Worm (Caenorhabditis elegans) whole organism, L1 larva: ENCODE measurements around the gene K05F1.13.

Source experiments
- C16A3.4 ChIP-seq: fragments of 150-350 bp; optimal IDR thresholded peaks from 2 replicates; lab custom pipeline; 2014; ENCODE audit warnings: missing biosample characterization, missing genetic modification characterization
- F16B12.6 ChIP-seq: fragments of 150-350 bp; optimal IDR thresholded peaks from 2 replicates; lab custom pipeline; 2014; ENCODE audit warnings: missing biosample characterization, missing genetic modification characterization
- Y116A8C.19 ChIP-seq: sonication (generic microtip); optimal IDR thresholded peaks from 2 replicates; lab custom pipeline; 2016; ENCODE audit warnings: missing compliant biosample characterization, missing genetic modification characterization, borderline replicate concordance
- aha-1 ChIP-seq: fragments of 150-350 bp; optimal IDR thresholded peaks from 2 replicates; lab custom pipeline; 2014; ENCODE audit warnings: missing biosample characterization, missing genetic modification characterization
- aly-2 ChIP-seq: fragments of 150-350 bp; optimal IDR thresholded peaks from 2 replicates; lab custom pipeline; 2014; ENCODE audit warnings: missing biosample characterization, missing genetic modification characterization
- ama-1 ChIP-seq: fragments of 150-350 bp; optimal IDR thresholded peaks from 2 replicates; lab custom pipeline; 2014
- blmp-1 ChIP-seq: fragments of 150-350 bp; optimal IDR thresholded peaks from 2 replicates; lab custom pipeline; 2014; ENCODE audit warnings: missing biosample characterization, missing genetic modification characterization
- ceh-88 ChIP-seq: fragments of 200-800 bp; sonication (Bioruptor generic); IDR thresholded peaks from 2 replicates; pipeline ENCODE4 v1.3.6; 2022; ENCODE audit warnings: missing genetic modification characterization, missing compliant biosample characterization
- ceh-90 ChIP-seq: sonication (generic microtip); optimal IDR thresholded peaks from 2 replicates; lab custom pipeline; 2016; ENCODE audit warnings: missing genetic modification characterization, missing compliant biosample characterization
- ces-1 ChIP-seq: fragments of 150-350 bp; optimal IDR thresholded peaks from 2 replicates; lab custom pipeline; 2014; ENCODE audit warnings: missing biosample characterization, missing genetic modification reagents, missing genetic modification characterization
- dpl-1 ChIP-seq, 3 experiments: fragments of 150-350 bp in 2 of 3; sonication (generic microtip) in 1 of 3; optimal IDR thresholded peaks; 2 replicates each; lab custom pipeline; 2014 to 2017; ENCODE audit warnings: missing biosample characterization in 3 of 3, missing genetic modification characterization in 3 of 3, missing genetic modification reagents in 3 of 3
- dsc-1 ChIP-seq: sonication (generic microtip); optimal IDR thresholded peaks from 2 replicates; lab custom pipeline; 2016; ENCODE audit warnings: mild to moderate bottlenecking, missing genetic modification characterization, missing compliant biosample characterization
- efl-1 ChIP-seq, 4 experiments: fragments of 150-350 bp; optimal IDR thresholded peaks in 3 of 4; peaks in 1 of 4; 1 replicate in 1 of 4; 2 replicates in 3 of 4; lab custom pipeline; 2014; ENCODE audit warnings: missing biosample characterization in 2 of 4, missing genetic modification characterization in 2 of 4, missing genetic modification reagents in 2 of 4
- efl-3 ChIP-seq: fragments of 200-800 bp; sonication (Bioruptor generic); optimal IDR thresholded peaks from 2 replicates; lab custom pipeline; 2018; ENCODE audit warnings: mild to moderate bottlenecking, missing genetic modification characterization, missing compliant biosample characterization
- egl-13 ChIP-seq: sonication (generic microtip); optimal IDR thresholded peaks from 2 replicates; lab custom pipeline; 2016; ENCODE audit warnings: missing genotype, missing genetic modification reagents, missing genetic modification characterization, missing compliant biosample characterization
- elt-3 ChIP-seq, 6 experiments: fragments of 150-350 bp in 1 of 6; sonication (generic microtip); optimal IDR thresholded peaks; 2 replicates each; lab custom pipeline; 2017 to 2018; ENCODE audit warnings: missing biosample characterization in 6 of 6, missing genetic modification characterization in 6 of 6, inconsistent platforms in 1 of 6
- ets-5 ChIP-seq: fragments of 200-800 bp; sonication (Bioruptor generic); IDR thresholded peaks from 2 replicates; pipeline ENCODE4 v1.3.6; 2022; ENCODE audit warnings: missing genetic modification characterization, missing compliant biosample characterization
- fos-1 ChIP-seq: fragments of 150-350 bp; optimal IDR thresholded peaks from 2 replicates; lab custom pipeline; 2014; ENCODE audit warnings: missing biosample characterization, missing genetic modification characterization
- hlh-17 ChIP-seq: fragments of 200-800 bp; sonication (Bioruptor generic); optimal IDR thresholded peaks from 2 replicates; lab custom pipeline; 2018; ENCODE audit warnings: missing genetic modification characterization, mild to moderate bottlenecking, missing compliant biosample characterization, moderate library complexity, borderline replicate concordance
- hlh-4 ChIP-seq: sonication (generic microtip); optimal IDR thresholded peaks from 2 replicates; lab custom pipeline; 2016; ENCODE audit warnings: mild to moderate bottlenecking, missing genetic modification characterization, missing compliant biosample characterization
- hpl-2 ChIP-seq: fragments of 150-350 bp; optimal IDR thresholded peaks from 2 replicates; lab custom pipeline; 2014; ENCODE audit warnings: missing biosample characterization, missing genetic modification reagents, missing genetic modification characterization
- irx-1 ChIP-seq: sonication (generic microtip); optimal IDR thresholded peaks from 2 replicates; lab custom pipeline; 2016; ENCODE audit warnings: missing genetic modification characterization, missing compliant biosample characterization
- isw-1 ChIP-seq: fragments of 200-800 bp; sonication (Bioruptor generic); IDR thresholded peaks from 2 replicates; pipeline ENCODE4 v1.3.6; 2022; ENCODE audit warnings: missing genetic modification characterization, missing compliant biosample characterization
- lin-14 ChIP-seq: fragments of 200-800 bp; sonication (Bioruptor generic); optimal IDR thresholded peaks from 2 replicates; lab custom pipeline; 2018; ENCODE audit warnings: mild to moderate bottlenecking, missing genetic modification characterization, moderate library complexity, missing compliant biosample characterization
- lin-15B ChIP-seq: fragments of 150-350 bp; sonication (generic microtip); optimal IDR thresholded peaks from 3 replicates; lab custom pipeline; 2014; ENCODE audit warnings: missing biosample characterization, missing genetic modification characterization
- lin-35 ChIP-seq, 2 experiments: fragments of 150-350 bp; optimal IDR thresholded peaks; 2 replicates each; lab custom pipeline; 2014; ENCODE audit warnings: missing biosample characterization in 2 of 2, missing genetic modification characterization in 2 of 2, missing genetic modification reagents in 2 of 2
- lir-3 ChIP-seq: sonication (generic microtip); optimal IDR thresholded peaks from 2 replicates; lab custom pipeline; 2016; ENCODE audit warnings: mild to moderate bottlenecking, missing genetic modification characterization, moderate library complexity, missing compliant biosample characterization; ENCODE audit not compliant: poor library complexity
- mab-9 ChIP-seq: fragments of 200-800 bp; sonication (Bioruptor generic); IDR thresholded peaks from 2 replicates; pipeline ENCODE4 v1.3.6; 2022; ENCODE audit warnings: missing genetic modification reagents, missing genetic modification characterization, missing compliant biosample characterization
- mef-2 ChIP-seq: fragments of 150-350 bp; optimal IDR thresholded peaks from 2 replicates; lab custom pipeline; 2014; ENCODE audit warnings: missing biosample characterization, missing genetic modification characterization
- mep-1 ChIP-seq: fragments of 150-350 bp; optimal IDR thresholded peaks from 2 replicates; lab custom pipeline; 2014; ENCODE audit warnings: missing biosample characterization, missing genetic modification characterization
- nhr-11 ChIP-seq: fragments of 150-350 bp; optimal IDR thresholded peaks from 2 replicates; lab custom pipeline; 2014; ENCODE audit warnings: missing biosample characterization, missing genetic modification characterization
- nhr-20 ChIP-seq: sonication (generic microtip); optimal IDR thresholded peaks from 2 replicates; lab custom pipeline; 2016; ENCODE audit warnings: mild to moderate bottlenecking, missing genetic modification characterization, missing compliant biosample characterization
- nhr-237 ChIP-seq: fragments of 150-350 bp; optimal IDR thresholded peaks from 2 replicates; lab custom pipeline; 2014; ENCODE audit warnings: missing biosample characterization, missing genetic modification characterization
- nhr-47 ChIP-seq: sonication (generic microtip); optimal IDR thresholded peaks from 2 replicates; lab custom pipeline; 2016; ENCODE audit warnings: mild to moderate bottlenecking, missing genetic modification characterization, moderate library complexity, missing compliant biosample characterization
- nhr-76 ChIP-seq: sonication (generic microtip); optimal IDR thresholded peaks from 2 replicates; lab custom pipeline; 2017; ENCODE audit warnings: missing biosample characterization, missing genetic modification characterization
- nhr-85 ChIP-seq: sonication (generic microtip); peaks from one replicate; lab custom pipeline; 2016; ENCODE audit warnings: missing genetic modification characterization, inconsistent platforms, missing compliant biosample characterization
- nhr-90 ChIP-seq: sonication (generic microtip); optimal IDR thresholded peaks from 2 replicates; lab custom pipeline; 2016; ENCODE audit warnings: mild to moderate bottlenecking, missing genetic modification characterization, missing compliant biosample characterization; ENCODE audit not compliant: poor library complexity
- pax-3 ChIP-seq: fragments of 200-800 bp; sonication (Bioruptor generic); optimal IDR thresholded peaks from 2 replicates; lab custom pipeline; 2018; ENCODE audit warnings: mild to moderate bottlenecking, missing genetic modification characterization, moderate library complexity, missing compliant biosample characterization
- rnt-1 ChIP-seq: sonication (generic microtip); optimal IDR thresholded peaks from 2 replicates; lab custom pipeline; 2016; ENCODE audit warnings: mild to moderate bottlenecking, missing genetic modification characterization, moderate library complexity, missing compliant biosample characterization
- sup-37 ChIP-seq: fragments of 200-800 bp; sonication (Bioruptor generic); optimal IDR thresholded peaks from 2 replicates; lab custom pipeline; 2018; ENCODE audit warnings: mild to moderate bottlenecking, missing genetic modification characterization, missing compliant biosample characterization
- unc-62 ChIP-seq: fragments of 150-350 bp; optimal IDR thresholded peaks from 2 replicates; lab custom pipeline; 2014; ENCODE audit warnings: missing biosample characterization, missing genetic modification reagents, missing genetic modification characterization
- unc-98 ChIP-seq: fragments of 200-800 bp; sonication (Bioruptor generic); IDR thresholded peaks from 2 replicates; pipeline ENCODE4 v1.3.6; 2022; ENCODE audit warnings: missing genetic modification characterization, missing compliant biosample characterization
- zag-1 ChIP-seq: fragments of 150-350 bp; optimal IDR thresholded peaks from 2 replicates; lab custom pipeline; 2014; ENCODE audit warnings: missing biosample characterization, missing genetic modification characterization
- zip-4 ChIP-seq: fragments of 200-800 bp; sonication (Bioruptor generic); optimal IDR thresholded peaks from 2 replicates; lab custom pipeline; 2018; ENCODE audit warnings: mild to moderate bottlenecking, missing genetic modification characterization, moderate library complexity, missing compliant biosample characterization
- ztf-11 ChIP-seq, 2 experiments: sonication (generic microtip); optimal IDR thresholded peaks; 2 replicates each; lab custom pipeline; 2016 to 2017; ENCODE audit warnings: missing genetic modification characterization in 2 of 2, missing biosample characterization in 1 of 2, missing compliant biosample characterization in 1 of 2
- ztf-4 ChIP-seq: fragments of 150-350 bp; optimal IDR thresholded peaks from 2 replicates; lab custom pipeline; 2014; ENCODE audit warnings: missing biosample characterization, missing genetic modification characterization

K05F1.13 gene

ce11 chrII:5833136-5833535, 44.2 kb downstream of the K05F1.13 start, which contains the start of gene gtap-1:
Gene gtap-1, minus strand, starts transcription at chrII:5833236.
- TF ChIP-seq nhr-90 = no peak
- no peak for TF ChIP-seq nhr-76
- no peak for TF ChIP-seq zag-1
- TF ChIP-seq mef-2 (tag; lab: Kevin White, UChicago) = no peak
- no peak for TF ChIP-seq fos-1
- TF ChIP-seq Y116A8C.19 (tag; lab: Kevin White, UChicago) = no peak
- TF ChIP-seq rnt-1 (tag; lab: Kevin White, UChicago) = no peak
- TF ChIP-seq nhr-85 (tag; lab: Kevin White, UChicago) = no peak
- no peak for TF ChIP-seq zip-4 (GFP tag; lab: Kevin White, UChicago)
- TF ChIP-seq hlh-4 (tag; lab: Kevin White, UChicago) = no peak
- no peak for TF ChIP-seq lin-35 (GFP tag; optimal IDR thresholded peaks at IDR 0.05; lab: Kevin White, UChicago)
- no peak for TF ChIP-seq dpl-1 (GFP tag; optimal IDR thresholded peaks at IDR 0.05; lab: Kevin White, UChicago)
- TF ChIP-seq nhr-47 (tag; lab: Kevin White, UChicago) = no peak
- TF ChIP-seq hlh-17 (GFP tag; lab: Kevin White, UChicago) = no peak
- TF ChIP-seq efl-1 (optimal IDR thresholded peaks at IDR 0.05; lab: Kevin White, UChicago) = no peak
- no peak for TF ChIP-seq efl-1 (GFP tag; optimal IDR thresholded peaks at IDR 0.05 in 1 of 2; lab: Kevin White, UChicago)
- TF ChIP-seq elt-3 (tag; optimal IDR thresholded peaks at IDR 0.05; lab: Kevin White, UChicago) = no peak

- no peak for TF ChIP-seq lir-3 (tag; lab: Kevin White, UChicago)
- TF ChIP-seq mab-9 (GFP tag; lab: Robert Waterston, UW) = no peak
- TF ChIP-seq mef-2 (tag; lab: Kevin White, UChicago) = no peak
- no peak for TF ChIP-seq ces-1 (GFP tag; lab: Kevin White, UChicago)
- no peak for TF ChIP-seq nhr-11
- TF ChIP-seq hpl-2 (GFP tag; lab: Kevin White, UChicago) = no peak
These were observed 46.2 kb downstream of the K05F1.13 start for ce11 chrII:5835146-5835545.

DNA sequence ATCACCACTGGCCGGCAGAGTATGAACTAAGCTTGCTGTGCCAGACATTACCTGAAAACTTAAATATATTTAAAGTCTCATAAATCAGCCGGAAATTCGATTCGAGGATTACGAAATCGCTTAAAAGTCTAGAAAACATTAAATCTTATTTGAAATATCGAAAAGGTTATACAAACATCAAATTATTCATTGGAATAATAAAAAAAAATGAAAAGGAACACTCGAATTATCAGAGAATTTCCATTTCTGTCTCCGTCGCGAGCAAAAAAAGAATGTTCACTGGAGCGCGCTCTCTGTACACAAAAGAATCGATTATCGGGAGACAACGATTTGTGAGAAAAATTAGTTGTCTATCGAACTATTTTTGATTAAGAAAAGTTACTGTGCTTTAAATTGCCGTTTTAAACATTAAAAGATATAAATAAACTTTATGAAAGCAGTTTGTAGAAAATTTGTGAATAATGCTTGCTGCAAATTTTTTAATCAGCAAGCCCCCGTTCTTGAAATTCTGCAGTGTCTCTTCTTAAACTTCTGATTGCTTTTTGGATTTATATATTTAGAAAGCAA, 47.3 kb downstream of the K05F1.13 start, which contains the start of gene fzo-1:
fzo-1 (minus strand) TSS at position 51 of the 567 bp plus-strand sequence.
- TF ChIP-seq nhr-90 (peak; percentile 75), nhr-237 (tag; lab: Kevin White, UChicago) (no peak), irx-1 (peak; percentile 20), ztf-11 (tag; optimal IDR thresholded peaks at IDR 0.05; lab: Kevin White, UChicago) (peak in 1 of 2 experiments; percentile 64), lin-15B (tag; lab: Kevin White, UChicago) (peak; percentile 15), mep-1 (no peak), pax-3 (tag; lab: Kevin White, UChicago) (peak; percentile 86), nhr-20 (tag; lab: Kevin White, UChicago) (peak; percentile 59), nhr-85 (tag; lab: Kevin White, UChicago) (peak; percentile 56), ceh-90 (peak; percentile 64), isw-1 (peak; percentile 52), unc-98 (GFP tag; lab: Robert Waterston, UW) (peak; percentile 92), efl-3 (GFP tag; lab: Kevin White, UChicago) (no peak), ama-1 (lab: Kevin White, UChicago) (no peak), C16A3.4 (tag; lab: Kevin White, UChicago) (peak; percentile 45), lin-35 (GFP tag; optimal IDR thresholded peaks at IDR 0.05; lab: Kevin White, UChicago) (peak; percentile 38 to 55), hpl-2 (GFP tag; lab: Kevin White, UChicago) (no peak), ceh-88 (GFP tag; lab: Robert Waterston, UW) (peak; percentile 24; the same call in 1 of the 2 replicates), nhr-76 (no peak), ztf-4 (tag; lab: Kevin White, UChicago) (no peak), fos-1 (no peak), lin-14 (peak; percentile 73), dsc-1 (tag; lab: Kevin White, UChicago) (peak; percentile 52), unc-62 (GFP tag; lab: Kevin White, UChicago) (no peak), egl-13 (tag; lab: Kevin White, UChicago) (peak; percentile 16), sup-37 (GFP tag; lab: Kevin White, UChicago) (no peak), ets-5 (GFP tag; lab: Robert Waterston, UW) (no peak), elt-3 (tag; optimal IDR thresholded peaks at IDR 0.05; lab: Kevin White, UChicago) (no peak), hlh-17 (GFP tag; lab: Kevin White, UChicago) (no peak), Y116A8C.19 (tag; lab: Kevin White, UChicago) (no peak), zip-4 (GFP tag; lab: Kevin White, UChicago) (no peak), aha-1 (tag; lab: Kevin White, UChicago) (no peak), dpl-1 (GFP tag; optimal IDR thresholded peaks at IDR 0.05; lab: Kevin White, UChicago) (peak; percentile 13 to 35 (median 21)), F16B12.6 (tag; lab: Kevin White, UChicago) (peak; percentile 7), blmp-1 (tag; lab: Kevin White, UChicago) (peak; percentile 46), mab-9 (GFP tag; lab: Robert Waterston, UW) (no peak), aly-2 (tag; lab: Kevin White, UChicago) (no peak)
